Worm (Caenorhabditis elegans) whole organism, dauer: ENCODE data around the gene Y37E11AL.3.

Experiments used
- unc-62 ChIP-seq: sonication (generic microtip); optimal IDR thresholded peaks from 2 replicates; lab custom pipeline; 2017; ENCODE audit warnings: missing biosample characterization, missing genetic modification reagents, missing genetic modification characterization

Y37E11AL.3 gene

ce11 chrIV:3694638-3695037 lies at the start of gene Y37E11AL.3, which contains the start of gene taf-6.2:
Y37E11AL.3 (plus strand) TSS chrIV:3694935.
taf-6.2 (minus strand) TSS chrIV:3694733.
- TF ChIP-seq unc-62 (GFP tag; lab: Kevin White, UChicago): no peak

DNA sequence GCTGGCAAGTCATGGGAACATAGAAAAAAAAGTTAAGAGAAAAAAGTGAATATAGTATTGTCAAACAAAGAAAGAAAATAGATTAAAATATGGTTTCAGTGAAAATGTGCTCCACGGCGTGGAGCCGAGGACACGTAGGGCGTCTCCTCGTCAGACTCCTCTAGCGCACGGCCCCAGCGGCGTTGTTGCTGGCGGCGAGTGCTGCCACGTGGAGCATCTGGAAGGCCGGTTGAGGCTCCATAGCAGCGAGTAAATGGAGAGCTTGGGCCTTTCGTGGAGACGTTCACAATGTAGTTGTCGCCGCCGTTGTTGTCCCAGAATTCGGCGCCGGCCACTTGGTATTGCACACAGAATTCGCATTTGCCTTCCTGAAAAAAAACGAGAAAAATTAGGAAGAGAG lies 49.2 kb upstream of the Y37E11AL.3 start:
- no peak for TF ChIP-seq unc-62 (GFP tag; lab: Kevin White, UChicago)

ce11 chrIV:3646338-3647154 lies 48.2 kb upstream of the Y37E11AL.3 start:
- no peak for TF ChIP-seq unc-62 (GFP tag; lab: Kevin White, UChicago)

ce11 chrIV:3647551-3647950 lies 47.2 kb upstream of the Y37E11AL.3 start:
- TF ChIP-seq unc-62 (GFP tag; lab: Kevin White, UChicago): no peak

- no peak for TF ChIP-seq unc-62 (GFP tag; lab: Kevin White, UChicago)
These were observed 46.0 kb upstream of the Y37E11AL.3 start, which contains the start of gene CC8.2 for ce11 chrIV:3648634-3649240. CC8.2 (minus strand) TSS chrIV:3648684.

- no peak for TF ChIP-seq unc-62 (GFP tag; lab: Kevin White, UChicago)
These were observed 42.5 kb upstream of the Y37E11AL.3 start for ce11 chrIV:3652223-3652622.

ce11 chrIV:3652784-3653383 lies 41.9 kb upstream of the Y37E11AL.3 start:
- no peak for TF ChIP-seq unc-62 (GFP tag; lab: Kevin White, UChicago)

DNA sequence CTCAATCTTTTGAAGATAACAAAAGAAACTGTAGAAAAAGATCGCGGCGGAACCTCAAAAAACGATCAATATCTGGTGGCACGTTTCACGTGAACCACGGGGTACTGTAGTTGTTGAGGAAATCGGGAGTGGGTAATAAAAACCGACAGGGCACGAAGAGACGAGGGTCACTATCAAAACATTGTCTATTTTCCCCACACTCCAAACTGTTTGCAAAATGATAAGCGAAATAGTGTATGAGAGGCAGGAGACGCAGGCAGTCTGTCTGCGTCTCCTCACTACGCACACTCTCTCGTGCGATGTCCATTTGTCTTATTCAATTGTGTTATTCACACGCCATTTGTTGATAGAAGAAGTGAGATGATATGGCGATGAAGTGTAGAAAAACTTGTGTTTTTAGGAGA lies 41.3 kb upstream of the Y37E11AL.3 start:
- no peak for TF ChIP-seq unc-62 (GFP tag; lab: Kevin White, UChicago)

- no peak for TF ChIP-seq unc-62 (GFP tag; lab: Kevin White, UChicago)
These were observed 40.5 kb upstream of the Y37E11AL.3 start for ce11 chrIV:3654214-3654613.

DNA sequence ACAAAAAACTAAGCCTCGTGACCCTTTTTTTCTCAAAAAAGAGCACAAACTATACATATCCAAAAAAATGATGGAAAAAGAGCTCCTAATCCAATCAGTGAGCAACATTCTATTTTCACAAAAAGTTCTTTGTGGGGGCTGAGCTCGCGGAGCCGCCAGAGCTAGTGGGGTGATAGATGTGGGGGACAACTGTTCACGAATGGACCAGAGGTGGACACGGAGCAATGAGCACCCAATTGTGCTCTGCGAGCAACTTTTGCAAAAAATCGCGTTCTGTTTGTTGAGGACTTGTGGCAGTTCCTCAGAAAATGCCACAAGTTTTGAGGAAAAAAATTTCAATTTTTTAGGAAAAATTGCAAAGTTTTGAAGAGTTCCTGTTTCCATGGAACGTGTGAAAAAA lies 39.9 kb upstream of the Y37E11AL.3 start:
- TF ChIP-seq unc-62 (GFP tag; lab: Kevin White, UChicago): no peak

DNA sequence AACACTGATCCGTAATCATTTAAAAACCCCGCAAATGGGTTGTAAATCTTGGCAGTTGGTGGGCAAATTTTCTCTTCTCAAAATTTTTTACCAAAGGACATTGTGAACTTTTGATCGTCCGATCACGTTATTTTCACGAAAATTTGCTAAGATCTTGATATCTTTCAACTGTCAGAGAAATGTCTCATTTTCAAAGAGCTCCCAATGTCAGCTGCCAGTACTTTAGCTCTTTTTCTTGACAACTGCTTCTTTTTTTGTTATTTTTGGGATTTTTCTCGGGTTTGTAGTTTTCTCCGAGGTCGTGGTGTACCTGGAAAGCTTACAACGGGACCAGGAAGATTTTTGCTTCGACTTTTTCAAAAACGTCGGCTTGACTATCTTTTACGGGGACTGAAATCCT lies 38.8 kb upstream of the Y37E11AL.3 start:
- no peak for TF ChIP-seq unc-62 (GFP tag; lab: Kevin White, UChicago)

DNA sequence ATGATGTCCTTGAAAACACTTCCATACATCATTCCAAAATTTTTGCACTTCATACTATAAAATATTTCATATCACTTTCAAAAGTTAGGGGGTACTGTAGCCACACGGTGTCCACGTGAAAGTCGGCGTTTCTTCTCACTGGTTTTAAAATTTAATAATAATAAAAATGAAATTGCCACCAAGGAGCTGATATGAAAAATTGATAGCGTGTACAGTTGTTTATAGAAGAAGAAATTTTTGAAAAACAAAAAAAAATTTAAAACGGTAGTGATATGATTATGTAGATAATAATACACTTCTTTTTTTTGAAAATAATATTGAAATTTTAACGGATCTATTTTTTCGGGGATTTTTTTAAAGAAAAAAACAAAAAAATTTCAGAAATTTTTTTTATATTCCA lies 34.8 kb upstream of the Y37E11AL.3 start:
- no peak for TF ChIP-seq unc-62 (GFP tag; lab: Kevin White, UChicago)

DNA sequence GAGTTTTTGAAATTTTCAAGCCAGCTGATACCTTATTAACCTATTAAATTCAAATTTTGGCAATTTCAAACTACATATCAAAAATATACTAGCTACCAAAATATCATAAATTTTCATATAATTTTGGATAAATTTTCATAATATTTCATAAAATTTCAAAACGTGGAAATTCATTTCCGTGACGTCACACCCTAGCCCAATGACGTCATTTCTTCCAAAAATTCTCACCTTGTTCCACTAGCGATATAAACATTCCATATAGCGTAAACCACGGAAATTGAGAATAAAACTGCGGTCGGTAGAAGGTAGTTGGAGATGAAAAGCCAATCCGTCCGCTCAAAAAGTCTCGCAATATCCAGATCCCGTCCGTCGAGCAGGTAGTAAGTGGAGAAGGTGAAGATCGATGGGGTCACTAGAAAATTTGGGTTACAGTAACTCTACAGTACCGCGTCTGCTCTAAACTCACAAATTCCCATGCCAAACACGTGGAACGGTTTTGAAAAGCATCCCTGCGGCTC lies 33.6 kb upstream of the Y37E11AL.3 start:
- TF ChIP-seq unc-62 (GFP tag; lab: Kevin White, UChicago): no peak

DNA sequence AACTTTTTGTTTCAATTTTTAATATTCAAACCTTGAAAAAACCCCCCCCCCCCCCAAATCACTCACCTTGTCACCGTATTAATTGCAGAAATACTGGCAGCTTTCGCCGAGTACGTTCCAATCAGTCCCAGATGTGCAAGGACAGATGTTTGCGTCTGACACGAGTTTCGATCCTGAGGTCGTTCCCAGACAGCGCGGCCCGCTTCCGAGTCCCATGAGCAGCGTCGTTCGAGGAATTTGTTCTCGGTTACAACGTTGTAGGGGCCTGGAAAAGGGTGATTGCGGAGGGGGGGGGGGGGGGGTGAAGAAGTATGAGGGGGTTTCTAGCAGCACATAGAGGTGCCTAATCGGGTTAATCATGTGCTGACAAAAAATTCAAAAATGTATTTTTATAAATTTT lies 31.9 kb upstream of the Y37E11AL.3 start:
- TF ChIP-seq unc-62 (GFP tag; lab: Kevin White, UChicago): no peak

- no peak for TF ChIP-seq unc-62 (GFP tag; lab: Kevin White, UChicago)
These were observed 29.6 kb upstream of the Y37E11AL.3 start for ce11 chrIV:3665089-3665488.

ce11 chrIV:3666543-3666942 lies 28.2 kb upstream of the Y37E11AL.3 start:
- TF ChIP-seq unc-62 (GFP tag; lab: Kevin White, UChicago): no peak
